Worm (Caenorhabditis elegans): ENCODE data around the gene mdt-11.
"Not testable (repeated sequence)": the region's sequence is repeated elsewhere in the genome, so short reads cannot be mapped to it uniquely, and the experiment has no call there.

Gene mdt-11

ce11 chrIII:5055709-5056108, 34.7 kb downstream of the mdt-11 start, which contains the start of gene C45G9.9:
C45G9.9 (minus strand) TSS chrIII:5055809.
- TF ChIP-seq unc-62 (GFP tag; optimal IDR thresholded peaks at IDR 0.05): not testable (repeated sequence)

ce11 chrIII:5061798-5062197, 40.8 kb downstream of the mdt-11 start, which contains the start of gene C45G9.10:
C45G9.10 (minus strand) TSS chrIII:5061898.
- no peak for TF ChIP-seq unc-62 (GFP tag; optimal IDR thresholded peaks at IDR 0.05)

- TF ChIP-seq unc-62 (GFP tag; optimal IDR thresholded peaks at IDR 0.05): not testable (repeated sequence)
Measured at ce11 chrIII:5062406-5062805, 41.4 kb downstream of the mdt-11 start, which contains the start of gene C45G9.4. C45G9.4 (plus strand) TSS chrIII:5062706.

- no peak for TF ChIP-seq unc-62 (GFP tag; optimal IDR thresholded peaks at IDR 0.05)
Measured at ce11 chrIII:5068675-5069233, 47.7 kb downstream of the mdt-11 start, which contains the start of the genes C45G9.11 and C45G9.2. C45G9.11 (minus strand) TSS chrIII:5068725. C45G9.2 (plus strand) TSS chrIII:5069066.

- TF ChIP-seq unc-62 (GFP tag; optimal IDR thresholded peaks at IDR 0.05): no peak
Measured at ce11 chrIII:5071509-5071908, 50.5 kb downstream of the mdt-11 start, which contains the start of gene C45G9.12. C45G9.12 (minus strand) TSS chrIII:5071609.

Data from whole organism, dauer.